Fruit fly (Drosophila melanogaster) whole organism, prepupa: Measurements from ENCODE around the gene squ.

ENCODE experiments used
- CG10669 ChIP-seq: fragments of 200-800 bp; sonication (Bioruptor generic); optimal IDR thresholded peaks from 3 replicates; lab custom pipeline; 2018; ENCODE audit warnings: missing biosample characterization, mild to moderate bottlenecking, missing genetic modification characterization, moderate library complexity
- CG11902 ChIP-seq: fragments of 200-800 bp; sonication (Bioruptor generic); optimal IDR thresholded peaks from 3 replicates; lab custom pipeline; 2016; ENCODE audit warnings: missing biosample characterization, missing genetic modification characterization
- CG4318 ChIP-seq: fragments of 200-800 bp; sonication (Bioruptor generic); optimal IDR thresholded peaks from 3 replicates; lab custom pipeline; 2017; ENCODE audit warnings: missing biosample characterization, mild to moderate bottlenecking, missing genetic modification characterization
- CG6792 ChIP-seq: fragments of 200-800 bp; sonication (Bioruptor generic); optimal IDR thresholded peaks from 3 replicates; lab custom pipeline; 2016; ENCODE audit warnings: missing biosample characterization, missing genetic modification characterization
- Gug ChIP-seq: fragments of 200-800 bp; sonication (Bioruptor generic); IDR thresholded peaks from 2 replicates; pipeline ENCODE4 v1.3.6; 2022; ENCODE audit warnings: missing biosample characterization, missing genetic modification characterization

dm6 chr2L:16715133-16715833 lies 35.4 kb downstream of the squ start:
- TF ChIP-seq CG4318 (GFP tag; lab: Kevin White, UChicago) (no peak), CG11902 (GFP tag; lab: Kevin White, UChicago) (no peak), Gug (GFP tag; lab: Robert Waterston, UW) (no peak), CG10669 (GFP tag; lab: Kevin White, UChicago) (no peak), CG6792 (GFP tag; lab: Kevin White, UChicago) (no peak)
